Worm (Caenorhabditis elegans): ENCODE results near the gene C15H9.4.

DNA sequence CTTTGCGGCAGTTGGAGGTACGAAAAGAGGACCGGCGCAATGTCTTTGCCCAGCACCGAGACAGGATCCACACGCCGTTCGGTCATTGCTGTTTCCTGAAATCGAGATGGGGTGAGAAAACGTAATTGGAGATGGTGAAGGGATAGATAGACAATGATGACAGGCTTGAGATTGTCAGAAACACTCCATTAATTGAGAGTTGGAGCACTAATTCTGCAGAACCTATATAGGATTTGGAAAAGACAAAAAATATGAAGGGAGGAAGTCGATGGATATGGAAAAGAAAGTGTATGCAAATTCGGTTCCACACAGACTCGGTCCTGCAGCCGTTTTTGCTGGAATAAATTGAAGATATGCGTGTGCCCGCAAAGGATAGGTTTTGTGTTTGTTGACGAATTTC lies 40.8 kb downstream of the C15H9.4 start, which contains the start of gene Y72A10A.1:
- no peak for TF ChIP-seq ztf-29 (GFP tag; IDR thresholded peaks at IDR 0.05)
- no peak for TF ChIP-seq ref-1 (GFP tag; conservative IDR thresholded peaks at IDR 0.05)
- TF ChIP-seq ztf-23 (GFP tag; IDR thresholded peaks at IDR 0.05) = no peak

Data from whole organism, midembryonic.